Worm (Caenorhabditis elegans): Measurements from ENCODE around the gene F55A11.1.

Gene F55A11.1

DNA sequence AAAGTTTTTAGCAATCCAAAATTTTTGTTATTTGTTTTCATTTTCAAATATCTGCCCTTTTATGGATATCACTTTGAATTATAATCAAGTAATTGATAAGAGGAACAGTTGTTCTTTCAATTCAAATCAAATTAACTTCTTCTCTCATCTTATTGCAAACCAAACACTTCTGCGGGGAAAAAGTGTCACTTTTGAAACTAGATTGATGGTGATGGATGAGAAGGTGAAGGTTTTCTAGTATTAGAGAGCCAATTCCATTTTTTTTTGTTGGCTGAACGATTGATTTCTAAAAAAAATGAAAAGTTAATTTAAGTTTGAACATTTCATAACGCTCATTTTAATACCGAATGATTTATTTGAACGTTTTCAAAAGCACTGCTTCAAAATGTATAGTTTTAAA lies 15.6 kb upstream of the F55A11.1 start:
- TF ChIP-seq nhr-77 (tag; optimal IDR thresholded peaks at IDR 0.05) (no peak), unc-62 (GFP tag; optimal IDR thresholded peaks at IDR 0.05) (peak; percentile 89)

DNA sequence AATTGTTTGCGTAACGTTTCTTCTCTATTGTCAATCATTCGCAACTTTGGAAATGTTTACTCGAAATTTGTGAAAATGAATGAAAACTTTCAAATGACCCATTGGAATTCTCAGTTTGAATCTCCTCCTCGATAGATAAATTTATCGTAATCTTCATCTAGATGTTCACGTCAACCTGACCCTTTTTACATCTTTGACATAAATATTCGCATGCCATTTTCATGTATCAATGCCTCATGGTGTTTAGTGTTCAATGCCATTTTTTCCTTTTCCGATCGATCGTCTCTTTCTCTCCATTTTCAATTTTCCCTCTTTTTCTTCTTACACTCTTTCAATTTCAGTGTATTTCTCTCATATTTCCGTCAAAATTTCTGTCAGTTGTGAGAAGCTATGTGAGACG lies 15.1 kb upstream of the F55A11.1 start:
- TF ChIP-seq nhr-23 (tag; optimal IDR thresholded peaks at IDR 0.05), result peak; percentile 51
- TF ChIP-seq nhr-25 (tag; optimal IDR thresholded peaks at IDR 0.05), result peak; percentile 73
- TF ChIP-seq nhr-43 (tag; optimal IDR thresholded peaks at IDR 0.05; ENCODE audit: poor library complexity, severe bottlenecking), result no peak
- peak; percentile 95 for TF ChIP-seq elt-1 (tag; optimal IDR thresholded peaks at IDR 0.05)
- no peak for TF ChIP-seq nhr-28 (tag; optimal IDR thresholded peaks at IDR 0.05)
- TF ChIP-seq unc-39 (tag; optimal IDR thresholded peaks at IDR 0.05), result no peak
- no peak for TF ChIP-seq ZK546.5 (tag; optimal IDR thresholded peaks at IDR 0.05)

DNA sequence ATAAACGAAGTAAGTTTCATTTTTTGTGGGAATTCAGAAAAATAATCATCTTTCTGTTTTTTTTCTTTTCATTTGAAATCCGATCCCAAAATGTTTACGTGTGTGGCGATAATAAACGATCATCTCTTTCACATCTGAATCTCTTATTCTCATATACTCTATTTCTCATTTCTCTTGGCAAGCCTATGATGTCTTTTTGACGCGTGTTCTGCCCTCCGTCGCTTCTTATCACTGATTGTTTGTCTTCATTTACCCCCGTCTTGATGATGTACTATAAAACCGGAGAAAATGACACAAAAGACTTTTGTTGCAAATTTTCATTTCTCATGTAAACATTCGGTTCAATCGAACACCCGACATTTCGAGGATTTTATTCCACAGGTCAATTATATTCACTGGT lies 13.7 kb upstream of the F55A11.1 start:
- no peak for TF ChIP-seq ceh-82 (tag; optimal IDR thresholded peaks at IDR 0.05)
- no peak for TF ChIP-seq aly-2 (tag; optimal IDR thresholded peaks at IDR 0.05)
- TF ChIP-seq ceh-16 (tag; optimal IDR thresholded peaks at IDR 0.05), result no peak
- TF ChIP-seq ztf-4 (tag; optimal IDR thresholded peaks at IDR 0.05), result no peak
- no peak for TF ChIP-seq hmg-11 (tag; optimal IDR thresholded peaks at IDR 0.05)
- TF ChIP-seq skn-1 (tag; optimal IDR thresholded peaks at IDR 0.05), result no peak
- peak; percentile 47 for TF ChIP-seq egl-5 (tag; optimal IDR thresholded peaks at IDR 0.05)
- TF ChIP-seq sea-2 (GFP tag; optimal IDR thresholded peaks at IDR 0.05), result no peak
- no peak for TF ChIP-seq ZK546.5 (tag; optimal IDR thresholded peaks at IDR 0.05)
- no peak for TF ChIP-seq snpc-4 (tag; optimal IDR thresholded peaks at IDR 0.05)
- TF ChIP-seq unc-62 (GFP tag; optimal IDR thresholded peaks at IDR 0.05), result no peak
- TF ChIP-seq ama-1 (optimal IDR thresholded peaks at IDR 0.05), result no peak
- TF ChIP-seq lsy-12 (tag; optimal IDR thresholded peaks at IDR 0.05), result no peak
- no peak for TF ChIP-seq fkh-2 (tag; optimal IDR thresholded peaks at IDR 0.05)
- no peak for TF ChIP-seq nhr-237 (tag; optimal IDR thresholded peaks at IDR 0.05)
- peak; percentile 62 for TF ChIP-seq elt-2 (tag; optimal IDR thresholded peaks at IDR 0.05)
- TF ChIP-seq elt-3 (tag; optimal IDR thresholded peaks at IDR 0.05), result peak in 1 of 3 experiments; percentile 42
- TF ChIP-seq nhr-28 (tag; optimal IDR thresholded peaks at IDR 0.05), result no peak
- no peak for TF ChIP-seq tbx-2 (tag; optimal IDR thresholded peaks at IDR 0.05)
- TF ChIP-seq pqm-1 (tag; optimal IDR thresholded peaks at IDR 0.05), result peak; percentile 13
- TF ChIP-seq nhr-11 (tag; optimal IDR thresholded peaks at IDR 0.05), result no peak
- no peak for TF ChIP-seq nhr-43 (tag; optimal IDR thresholded peaks at IDR 0.05; ENCODE audit: poor library complexity, severe bottlenecking)
- peak; percentile 19 for TF ChIP-seq nfya-1 (tag; optimal IDR thresholded peaks at IDR 0.05; ENCODE audit: insufficient read depth)
- no peak for TF ChIP-seq lin-15B (tag; optimal IDR thresholded peaks at IDR 0.05)
- peak; percentile 6 for TF ChIP-seq pha-4 (tag; optimal IDR thresholded peaks at IDR 0.05)
- no peak for TF ChIP-seq nhr-25 (tag; optimal IDR thresholded peaks at IDR 0.05)
- no peak for TF ChIP-seq zag-1 (tag; optimal IDR thresholded peaks at IDR 0.05)
- no peak for TF ChIP-seq unc-39 (tag; optimal IDR thresholded peaks at IDR 0.05)
- no peak for TF ChIP-seq ceh-28 (tag; optimal IDR thresholded peaks at IDR 0.05)
- TF ChIP-seq fkh-10 (GFP tag; optimal IDR thresholded peaks at IDR 0.05), result no peak
- TF ChIP-seq jun-1 (tag; optimal IDR thresholded peaks at IDR 0.05), result no peak
- TF ChIP-seq nhr-77 (tag; optimal IDR thresholded peaks at IDR 0.05), result no peak
- TF ChIP-seq elt-1 (tag; optimal IDR thresholded peaks at IDR 0.05), result no peak
- no peak for TF ChIP-seq ceh-9 (tag; optimal IDR thresholded peaks at IDR 0.05)
- TF ChIP-seq mdl-1 (tag; optimal IDR thresholded peaks at IDR 0.05), result no peak
- no peak for TF ChIP-seq ztf-11 (tag; optimal IDR thresholded peaks at IDR 0.05)
- TF ChIP-seq nhr-12 (tag; optimal IDR thresholded peaks at IDR 0.05), result no peak
- TF ChIP-seq egl-27 (tag; optimal IDR thresholded peaks at IDR 0.05), result no peak
- no peak for TF ChIP-seq daf-12 (tag; optimal IDR thresholded peaks at IDR 0.05)
- no peak for TF ChIP-seq nhr-23 (tag; optimal IDR thresholded peaks at IDR 0.05)
- no peak for TF ChIP-seq nhr-76 (tag; optimal IDR thresholded peaks at IDR 0.05)
- TF ChIP-seq lin-39 (tag; optimal IDR thresholded peaks at IDR 0.05), result no peak
- TF ChIP-seq nhr-67 (tag; optimal IDR thresholded peaks at IDR 0.05), result no peak
- TF ChIP-seq mml-1 (tag; optimal IDR thresholded peaks at IDR 0.05), result no peak
- TF ChIP-seq eor-1 (tag; optimal IDR thresholded peaks at IDR 0.05), result no peak
- TF ChIP-seq fos-1 (tag; optimal IDR thresholded peaks at IDR 0.05), result no peak
- no peak for TF ChIP-seq R02D3.7 (tag; optimal IDR thresholded peaks at IDR 0.05)

All from whole organism, L3 larva.